Worm (Caenorhabditis elegans): ENCODE measurements around the gene xpf-1.

DNA sequence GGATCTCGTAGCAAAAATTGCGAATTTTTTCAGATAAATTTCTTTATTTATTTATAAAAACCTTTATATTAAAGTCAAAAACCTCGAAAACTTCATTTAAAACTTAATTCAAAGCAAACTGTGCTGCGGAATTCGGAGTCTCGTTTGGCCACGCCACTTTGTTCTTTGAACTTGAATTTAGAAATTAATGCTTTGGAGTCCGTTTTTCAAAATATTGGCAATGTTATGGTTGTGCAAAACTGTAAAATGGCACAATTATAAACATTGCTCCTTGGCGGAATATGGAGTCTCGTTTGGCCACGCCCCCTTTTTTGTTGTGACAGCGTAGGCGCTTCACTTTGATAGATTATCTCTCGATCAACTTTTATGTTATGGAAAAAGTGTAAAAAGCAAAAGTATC lies 23.6 kb downstream of the xpf-1 start:
- no peak for TF ChIP-seq F13H6.1 (tag; optimal IDR thresholded peaks at IDR 0.05)
- TF ChIP-seq fax-1 (tag; optimal IDR thresholded peaks at IDR 0.05), result no peak
- no peak for TF ChIP-seq elt-2 (tag; optimal IDR thresholded peaks at IDR 0.05)
- no peak for TF ChIP-seq lin-11 (tag; optimal IDR thresholded peaks at IDR 0.05)
- TF ChIP-seq ceh-9 (tag; optimal IDR thresholded peaks at IDR 0.05), result no peak
- no peak for TF ChIP-seq pha-4 (tag; optimal IDR thresholded peaks at IDR 0.05)
- no peak for TF ChIP-seq hlh-13 (GFP tag; optimal IDR thresholded peaks at IDR 0.05)
- TF ChIP-seq nhr-11 (tag; optimal IDR thresholded peaks at IDR 0.05), result no peak
- TF ChIP-seq K02D7.2 (tag; optimal IDR thresholded peaks at IDR 0.05), result no peak
